Worm (Caenorhabditis elegans): ENCODE data around the gene sre-54.
"Not testable (repeated sequence)": the region's sequence is repeated elsewhere in the genome, so short reads cannot be mapped to it uniquely, and the experiment has no call there.

sre-54 gene

ce11 chrII:12309614-12310013, 23.1 kb upstream of the sre-54 start, which contains the start of gene C50E10.2:
Gene C50E10.2, minus strand, starts transcription at chrII:12309714.
- TF ChIP-seq ZK546.5 (tag; optimal IDR thresholded peaks at IDR 0.05) (no peak), daf-12 (tag; optimal IDR thresholded peaks at IDR 0.05) (no peak), mdl-1 (tag; optimal IDR thresholded peaks at IDR 0.05) (no peak), unc-39 (tag; optimal IDR thresholded peaks at IDR 0.05) (no peak), egl-27 (tag; optimal IDR thresholded peaks at IDR 0.05) (no peak), lsy-12 (tag; optimal IDR thresholded peaks at IDR 0.05) (no peak), nhr-43 (tag; optimal IDR thresholded peaks at IDR 0.05; ENCODE audit: poor library complexity, severe bottlenecking) (no peak), elt-1 (tag; optimal IDR thresholded peaks at IDR 0.05) (no peak), zag-1 (tag; optimal IDR thresholded peaks at IDR 0.05) (no peak)

- TF ChIP-seq lin-15B (tag; optimal IDR thresholded peaks at IDR 0.05) = no peak
- no peak for TF ChIP-seq nfya-1 (tag; optimal IDR thresholded peaks at IDR 0.05; ENCODE audit: insufficient read depth)
- no peak for TF ChIP-seq egl-27 (tag; optimal IDR thresholded peaks at IDR 0.05)
- no peak for TF ChIP-seq fkh-2 (tag; optimal IDR thresholded peaks at IDR 0.05)
- TF ChIP-seq zag-1 (tag; optimal IDR thresholded peaks at IDR 0.05) = no peak
- no peak for TF ChIP-seq nhr-23 (tag; optimal IDR thresholded peaks at IDR 0.05)
- no peak for TF ChIP-seq nhr-28 (tag; optimal IDR thresholded peaks at IDR 0.05)
- TF ChIP-seq nhr-77 (tag; optimal IDR thresholded peaks at IDR 0.05) = no peak
- TF ChIP-seq nhr-237 (tag; optimal IDR thresholded peaks at IDR 0.05) = no peak
- no peak for TF ChIP-seq ztf-11 (tag; optimal IDR thresholded peaks at IDR 0.05)
- no peak for TF ChIP-seq elt-3 (tag; optimal IDR thresholded peaks at IDR 0.05)
- no peak for TF ChIP-seq pha-4 (tag; optimal IDR thresholded peaks at IDR 0.05)
- TF ChIP-seq nhr-43 (tag; optimal IDR thresholded peaks at IDR 0.05; ENCODE audit: poor library complexity, severe bottlenecking) = no peak
- TF ChIP-seq ceh-28 (tag; optimal IDR thresholded peaks at IDR 0.05) = no peak
- no peak for TF ChIP-seq fkh-10 (GFP tag; optimal IDR thresholded peaks at IDR 0.05)
- TF ChIP-seq snpc-4 (tag; optimal IDR thresholded peaks at IDR 0.05) = no peak
- no peak for TF ChIP-seq R02D3.7 (tag; optimal IDR thresholded peaks at IDR 0.05)
- TF ChIP-seq pqm-1 (tag; optimal IDR thresholded peaks at IDR 0.05) = no peak
Observed at ce11 chrII:12311560-12311959, 21.2 kb upstream of the sre-54 start, which contains the start of gene sre-51. Gene sre-51, plus strand, starts transcription at chrII:12311860.

ce11 chrII:12318541-12318940, 14.2 kb upstream of the sre-54 start, which contains the start of gene sre-49:
Gene sre-49, plus strand, starts transcription at chrII:12318841.
- TF ChIP-seq nhr-43 (tag; optimal IDR thresholded peaks at IDR 0.05; ENCODE audit: poor library complexity, severe bottlenecking); elt-3 (tag; optimal IDR thresholded peaks at IDR 0.05); snpc-4 (tag; optimal IDR thresholded peaks at IDR 0.05): not testable (repeated sequence)

ce11 chrII:12323305-12323704, 9.4 kb upstream of the sre-54 start, which contains the start of gene sre-53:
Gene sre-53, minus strand, starts transcription at chrII:12323405.
- TF ChIP-seq elt-3 (tag; optimal IDR thresholded peaks at IDR 0.05) (no peak), aly-2 (tag; optimal IDR thresholded peaks at IDR 0.05) (no peak), ama-1 (optimal IDR thresholded peaks at IDR 0.05) (no peak), unc-62 (GFP tag; optimal IDR thresholded peaks at IDR 0.05) (no peak), R02D3.7 (tag; optimal IDR thresholded peaks at IDR 0.05) (no peak), snpc-4 (tag; optimal IDR thresholded peaks at IDR 0.05) (no peak), lsy-12 (tag; optimal IDR thresholded peaks at IDR 0.05) (no peak), elt-1 (tag; optimal IDR thresholded peaks at IDR 0.05) (no peak), ceh-82 (tag; optimal IDR thresholded peaks at IDR 0.05) (no peak)

ce11 chrII:12324159-12324558, 8.6 kb upstream of the sre-54 start, which contains the start of gene sre-56:
Gene sre-56, plus strand, starts transcription at chrII:12324459.
- TF ChIP-seq nhr-237 (tag; optimal IDR thresholded peaks at IDR 0.05) (no peak), lin-39 (tag; optimal IDR thresholded peaks at IDR 0.05) (no peak), sea-2 (GFP tag; optimal IDR thresholded peaks at IDR 0.05) (no peak), nhr-23 (tag; optimal IDR thresholded peaks at IDR 0.05) (no peak)

- TF ChIP-seq jun-1 (tag; optimal IDR thresholded peaks at IDR 0.05) (no peak), lin-15B (tag; optimal IDR thresholded peaks at IDR 0.05) (no peak), fkh-2 (tag; optimal IDR thresholded peaks at IDR 0.05) (no peak), unc-39 (tag; optimal IDR thresholded peaks at IDR 0.05) (no peak), nfya-1 (tag; optimal IDR thresholded peaks at IDR 0.05; ENCODE audit: insufficient read depth) (no peak)
Observed at ce11 chrII:12328994-12329393, 3.7 kb upstream of the sre-54 start, which contains the start of gene sre-55. Gene sre-55, plus strand, starts transcription at chrII:12329294.

Data from whole organism, L3 larva.